Worm (Caenorhabditis elegans) whole organism, L1 larva: Measurements from ENCODE around the gene brd-1.
A peak's percentile ranks its signal among the peaks of the same experiment; 100 is the strongest.

Experiments
- aly-2 ChIP-seq: fragments of 150-350 bp; optimal IDR thresholded peaks from 2 replicates; lab custom pipeline; 2014; ENCODE audit warnings: missing biosample characterization, missing genetic modification characterization
- blmp-1 ChIP-seq: fragments of 150-350 bp; optimal IDR thresholded peaks from 2 replicates; lab custom pipeline; 2014; ENCODE audit warnings: missing biosample characterization, missing genetic modification characterization
- egl-27 ChIP-seq, 2 experiments: fragments of 150-350 bp in 1 of 2; sonication (generic microtip); optimal IDR thresholded peaks; 3 replicates each; lab custom pipeline; 2017 to 2018; ENCODE audit warnings: missing biosample characterization in 2 of 2, missing genetic modification characterization in 2 of 2, missing genetic modification reagents in 2 of 2
- hlh-17 ChIP-seq: fragments of 200-800 bp; sonication (Bioruptor generic); optimal IDR thresholded peaks from 2 replicates; lab custom pipeline; 2018; ENCODE audit warnings: missing genetic modification characterization, mild to moderate bottlenecking, missing compliant biosample characterization, moderate library complexity, borderline replicate concordance
- lsy-2 ChIP-seq, 2 experiments: fragments of 150-350 bp; optimal IDR thresholded peaks; 2 replicates each; lab custom pipeline; 2014; ENCODE audit warnings: missing biosample characterization in 2 of 2, missing genetic modification characterization in 2 of 2
- snu-23 ChIP-seq: sonication (generic microtip); optimal IDR thresholded peaks from 2 replicates; lab custom pipeline; 2016; ENCODE audit warnings: missing genetic modification characterization, missing compliant biosample characterization
- vab-15 ChIP-seq: sonication (generic microtip); optimal IDR thresholded peaks from 2 replicates; lab custom pipeline; 2017; ENCODE audit warnings: missing genotype, mild to moderate bottlenecking, missing genetic modification characterization, missing compliant biosample characterization

- TF ChIP-seq hlh-17 (GFP tag; lab: Kevin White, UChicago) (no peak), lsy-2 (tag; optimal IDR thresholded peaks at IDR 0.05; lab: Kevin White, UChicago) (peak; percentile 33 to 72), vab-15 (tag; lab: Kevin White, UChicago) (no peak), aly-2 (tag; lab: Kevin White, UChicago) (no peak), snu-23 (GFP tag; lab: Kevin White, UChicago) (peak; percentile 78), egl-27 (tag; optimal IDR thresholded peaks at IDR 0.05; lab: Kevin White, UChicago) (no peak), blmp-1 (peak; percentile 92)
Observed at ce11 chrIII:6857390-6857848, 31.9 kb downstream of the brd-1 start.
